Worm (Caenorhabditis elegans) whole organism, mixed stage, embryonic: ENCODE results near the gene C53A3.4.

Experiments
- M03D4.4 ChIP-seq: sonication (generic microtip); optimal IDR thresholded peaks from 2 replicates; lab custom pipeline; 2017; ENCODE audit warnings: mild to moderate bottlenecking, missing genetic modification characterization, missing compliant biosample characterization
- bed-3 ChIP-seq: fragments of 200-800 bp; sonication (Bioruptor generic); optimal IDR thresholded peaks from 3 replicates; lab custom pipeline; 2018; ENCODE audit warnings: mild to moderate bottlenecking, missing genetic modification characterization, moderate library complexity, missing compliant biosample characterization
- blmp-1 ChIP-seq: fragments of 150-350 bp; optimal IDR thresholded peaks from 2 replicates; lab custom pipeline; 2014; ENCODE audit warnings: missing biosample characterization, missing genetic modification characterization
- ceh-39 ChIP-seq: fragments of 150-350 bp; optimal IDR thresholded peaks from 2 replicates; lab custom pipeline; 2014; ENCODE audit warnings: missing biosample characterization, missing genetic modification characterization
- ceh-43 ChIP-seq: fragments of 200-800 bp; sonication (Bioruptor generic); optimal IDR thresholded peaks from 2 replicates; lab custom pipeline; 2018; ENCODE audit warnings: mild to moderate bottlenecking, missing genetic modification characterization, moderate library complexity, missing compliant biosample characterization
- ceh-83 ChIP-seq: fragments of 200-800 bp; sonication (Bioruptor generic); optimal IDR thresholded peaks from 2 replicates; lab custom pipeline; 2018; ENCODE audit warnings: mild to moderate bottlenecking, missing genetic modification characterization, missing compliant biosample characterization
- ces-1 ChIP-seq: fragments of 150-350 bp; optimal IDR thresholded peaks from 2 replicates; lab custom pipeline; 2014; ENCODE audit warnings: missing biosample characterization, missing genetic modification reagents, missing genetic modification characterization
- cnd-1 ChIP-seq: fragments of 200-800 bp; sonication (Bioruptor generic); optimal IDR thresholded peaks from 2 replicates; lab custom pipeline; 2018; ENCODE audit warnings: mild to moderate bottlenecking, missing genetic modification characterization, missing compliant biosample characterization
- drap-1 ChIP-seq: fragments of 200-800 bp; sonication (Bioruptor generic); optimal IDR thresholded peaks from 3 replicates; lab custom pipeline; 2018; ENCODE audit warnings: mild to moderate bottlenecking, missing genetic modification characterization, missing compliant biosample characterization
- elt-1 ChIP-seq: sonication (generic microtip); optimal IDR thresholded peaks from 2 replicates; lab custom pipeline; 2017; ENCODE audit warnings: missing genetic modification characterization, mild to moderate bottlenecking, missing compliant biosample characterization, antibody characterized with exemption, moderate library complexity, borderline replicate concordance; ENCODE audit not compliant: insufficient read depth
- elt-3 ChIP-seq: fragments of 150-350 bp; optimal IDR thresholded peaks from 2 replicates; lab custom pipeline; 2014; ENCODE audit warnings: missing biosample characterization, missing genetic modification characterization
- flh-1 ChIP-seq: fragments of 200-800 bp; sonication (Bioruptor generic); optimal IDR thresholded peaks from 2 replicates; lab custom pipeline; 2018; ENCODE audit warnings: mild to moderate bottlenecking, missing genetic modification characterization, moderate library complexity, missing compliant biosample characterization
- ham-2 ChIP-seq: fragments of 200-800 bp; sonication (Bioruptor generic); optimal IDR thresholded peaks from 2 replicates; lab custom pipeline; 2018; ENCODE audit warnings: mild to moderate bottlenecking, missing genetic modification characterization, missing compliant biosample characterization
- hlh-1 ChIP-seq: fragments of 150-350 bp; optimal IDR thresholded peaks from 2 replicates; lab custom pipeline; 2014; ENCODE audit warnings: missing biosample characterization, missing genetic modification reagents, missing genetic modification characterization
- lin-13 ChIP-seq: fragments of 150-350 bp; optimal IDR thresholded peaks from 2 replicates; lab custom pipeline; 2014; ENCODE audit warnings: missing biosample characterization, missing genetic modification characterization
- lin-32 ChIP-seq: fragments of 200-800 bp; sonication (Bioruptor generic); optimal IDR thresholded peaks from 2 replicates; lab custom pipeline; 2018; ENCODE audit warnings: mild to moderate bottlenecking, missing genetic modification characterization, missing compliant biosample characterization
- lsy-2 ChIP-seq: fragments of 150-350 bp; optimal IDR thresholded peaks from 2 replicates; lab custom pipeline; 2014; ENCODE audit warnings: missing biosample characterization, missing genetic modification characterization
- mab-5 ChIP-seq: fragments of 150-350 bp; optimal IDR thresholded peaks from 2 replicates; lab custom pipeline; 2014; ENCODE audit warnings: missing biosample characterization, missing genetic modification characterization
- mep-1 ChIP-seq: fragments of 150-350 bp; optimal IDR thresholded peaks from 2 replicates; lab custom pipeline; 2017; ENCODE audit warnings: missing biosample characterization, missing genetic modification reagents, missing genetic modification characterization, inconsistent platforms
- mls-2 ChIP-seq: sonication (generic microtip); optimal IDR thresholded peaks from 2 replicates; lab custom pipeline; 2016; ENCODE audit warnings: mild to moderate bottlenecking, missing genetic modification characterization, moderate library complexity, missing compliant biosample characterization
- nhr-12 ChIP-seq: fragments of 150-350 bp; optimal IDR thresholded peaks from 2 replicates; lab custom pipeline; 2014; ENCODE audit warnings: missing biosample characterization, missing genetic modification characterization
- nhr-2 ChIP-seq: fragments of 150-350 bp; optimal IDR thresholded peaks from 2 replicates; lab custom pipeline; 2014; ENCODE audit warnings: missing biosample characterization, missing genetic modification characterization
- nhr-237 ChIP-seq: fragments of 150-350 bp; optimal IDR thresholded peaks from 2 replicates; lab custom pipeline; 2014; ENCODE audit warnings: missing biosample characterization, missing genetic modification characterization
- nhr-28 ChIP-seq: fragments of 150-350 bp; optimal IDR thresholded peaks from 2 replicates; lab custom pipeline; 2014; ENCODE audit warnings: missing biosample characterization, missing genetic modification characterization
- nhr-76 ChIP-seq: sonication (generic microtip); optimal IDR thresholded peaks from 2 replicates; lab custom pipeline; 2017; ENCODE audit warnings: missing biosample characterization, missing genetic modification characterization
- pha-4 ChIP-seq: fragments of 150-350 bp; optimal IDR thresholded peaks from 2 replicates; lab custom pipeline; 2018; ENCODE audit warnings: missing biosample characterization, missing genetic modification reagents, missing genetic modification characterization
- sem-2 ChIP-seq: fragments of 200-800 bp; sonication (Bioruptor generic); optimal IDR thresholded peaks from 2 replicates; lab custom pipeline; 2018; ENCODE audit warnings: mild to moderate bottlenecking, missing genetic modification characterization, missing compliant biosample characterization
- snpc-4 ChIP-seq: fragments of 150-350 bp; optimal IDR thresholded peaks from 2 replicates; lab custom pipeline; 2014; ENCODE audit warnings: missing biosample characterization, missing genetic modification characterization
- sptf-1 ChIP-seq: sonication (generic microtip); optimal IDR thresholded peaks from 2 replicates; lab custom pipeline; 2017; ENCODE audit warnings: mild to moderate bottlenecking, missing genetic modification characterization, moderate library complexity, missing compliant biosample characterization
- tbx-8 ChIP-seq: fragments of 200-800 bp; sonication (Bioruptor generic); optimal IDR thresholded peaks from 2 replicates; lab custom pipeline; 2018; ENCODE audit warnings: mild to moderate bottlenecking, missing genetic modification characterization, moderate library complexity, missing compliant biosample characterization
- unc-120 ChIP-seq: sonication (generic microtip); optimal IDR thresholded peaks from 2 replicates; lab custom pipeline; 2017; ENCODE audit warnings: missing genetic modification characterization, missing compliant biosample characterization; ENCODE audit not compliant: poor library complexity, severe bottlenecking
- unc-39 ChIP-seq: fragments of 150-350 bp; optimal IDR thresholded peaks from 2 replicates; lab custom pipeline; 2014; ENCODE audit warnings: missing biosample characterization, missing genetic modification characterization
- unc-62 ChIP-seq: fragments of 150-350 bp; optimal IDR thresholded peaks from 2 replicates; lab custom pipeline; 2014; ENCODE audit warnings: missing biosample characterization, missing genetic modification reagents, missing genetic modification characterization
- zip-8 ChIP-seq: fragments of 150-350 bp; optimal IDR thresholded peaks from 2 replicates; lab custom pipeline; 2014; ENCODE audit warnings: missing biosample characterization, missing genetic modification characterization
- ztf-11 ChIP-seq: fragments of 150-350 bp; optimal IDR thresholded peaks from 2 replicates; lab custom pipeline; 2014; ENCODE audit warnings: missing biosample characterization, missing genetic modification characterization

C53A3.4 gene

DNA sequence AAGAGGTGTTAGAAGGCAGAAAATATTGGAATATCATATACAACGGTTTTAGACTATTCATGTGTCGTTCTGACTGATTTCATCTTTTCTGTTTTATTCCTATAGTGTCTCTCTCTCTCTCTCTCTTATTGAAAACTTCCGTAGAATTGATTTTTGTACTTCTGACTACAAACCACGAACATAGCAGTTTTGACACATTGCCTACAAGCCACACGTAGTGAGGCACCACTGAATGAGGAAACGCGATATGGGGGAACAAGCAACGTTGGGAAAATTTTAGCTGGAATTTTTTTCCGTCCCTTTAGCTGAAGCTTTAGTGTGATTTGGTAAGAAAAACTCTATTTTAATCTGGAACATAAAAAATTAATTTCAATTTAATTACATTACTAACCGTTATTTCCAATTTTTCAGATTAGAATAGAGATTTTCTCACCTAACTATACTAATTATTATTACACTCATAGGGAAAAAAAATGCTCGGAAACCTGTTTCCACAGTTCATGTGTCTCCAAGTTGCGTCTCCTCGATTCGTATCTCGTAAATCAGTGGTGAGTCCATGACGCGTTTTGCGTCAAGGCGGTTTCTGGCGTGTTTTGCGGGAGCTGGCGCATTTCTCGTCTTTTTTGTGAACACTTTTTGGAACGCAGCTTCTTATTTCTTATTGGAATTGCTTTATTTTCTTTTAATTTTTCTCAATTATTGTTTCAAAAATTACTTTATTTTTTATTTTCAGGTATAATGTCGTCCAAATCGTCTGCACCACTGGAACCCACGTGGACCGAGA lies 32.0 kb upstream of the C53A3.4 start, which contains the start of the genes nhr-142 and F44E7.9:
Gene nhr-142, minus strand, starts transcription at position 57 of the 784 bp plus-strand sequence.
Gene F44E7.9, plus strand, starts transcription at position 734 of the 784 bp plus-strand sequence.
- no peak for TF ChIP-seq tbx-8
- TF ChIP-seq bed-3 (GFP tag; lab: Kevin White, UChicago), result peak; percentile 23
- TF ChIP-seq sem-2 (GFP tag; lab: Kevin White, UChicago), result no peak
- TF ChIP-seq ham-2, result no peak
- TF ChIP-seq mls-2 (tag; lab: Kevin White, UChicago), result no peak
- no peak for TF ChIP-seq ztf-11 (tag; lab: Kevin White, UChicago)
- TF ChIP-seq nhr-28, result no peak
- peak; percentile 16 for TF ChIP-seq ceh-43 (GFP tag; lab: Kevin White, UChicago)
- peak; percentile 37 for TF ChIP-seq unc-120 (tag; lab: Kevin White, UChicago)
- TF ChIP-seq lsy-2 (tag; lab: Kevin White, UChicago), result peak; percentile 72
- TF ChIP-seq ceh-39 (tag; lab: Kevin White, UChicago), result no peak
- peak; percentile 29 for TF ChIP-seq unc-62
- TF ChIP-seq unc-39 (tag; lab: Kevin White, UChicago), result no peak
- TF ChIP-seq flh-1 (GFP tag; lab: Kevin White, UChicago), result no peak
- TF ChIP-seq blmp-1, result no peak
- TF ChIP-seq mab-5 (tag; lab: Kevin White, UChicago), result no peak
- no peak for TF ChIP-seq zip-8 (tag; lab: Kevin White, UChicago)
- TF ChIP-seq pha-4, result peak; percentile 36
- no peak for TF ChIP-seq hlh-1 (tag; lab: Kevin White, UChicago)
- peak; percentile 4 for TF ChIP-seq cnd-1 (tag; lab: Kevin White, UChicago)
- TF ChIP-seq lin-13 (tag; lab: Kevin White, UChicago), result peak; percentile 83
- no peak for TF ChIP-seq nhr-2 (tag; lab: Kevin White, UChicago)
- TF ChIP-seq nhr-237, result peak; percentile 47
- no peak for TF ChIP-seq elt-3 (tag; lab: Kevin White, UChicago)
- TF ChIP-seq M03D4.4 (tag; lab: Kevin White, UChicago), result peak; percentile 50
- TF ChIP-seq ces-1, result peak; percentile 49
- TF ChIP-seq snpc-4 (tag; lab: Kevin White, UChicago), result no peak
- TF ChIP-seq mep-1 (tag; lab: Kevin White, UChicago), result peak; percentile 80
- peak; percentile 71 for TF ChIP-seq drap-1 (GFP tag; lab: Kevin White, UChicago)
- TF ChIP-seq sptf-1 (tag; lab: Kevin White, UChicago), result peak; percentile 77
- TF ChIP-seq nhr-76 (tag; lab: Kevin White, UChicago), result no peak
- no peak for TF ChIP-seq ceh-83 (GFP tag; lab: Kevin White, UChicago)
- no peak for TF ChIP-seq elt-1 (tag; lab: Kevin White, UChicago)
- TF ChIP-seq lin-32 (GFP tag; lab: Kevin White, UChicago), result no peak
- TF ChIP-seq nhr-12, result no peak

DNA sequence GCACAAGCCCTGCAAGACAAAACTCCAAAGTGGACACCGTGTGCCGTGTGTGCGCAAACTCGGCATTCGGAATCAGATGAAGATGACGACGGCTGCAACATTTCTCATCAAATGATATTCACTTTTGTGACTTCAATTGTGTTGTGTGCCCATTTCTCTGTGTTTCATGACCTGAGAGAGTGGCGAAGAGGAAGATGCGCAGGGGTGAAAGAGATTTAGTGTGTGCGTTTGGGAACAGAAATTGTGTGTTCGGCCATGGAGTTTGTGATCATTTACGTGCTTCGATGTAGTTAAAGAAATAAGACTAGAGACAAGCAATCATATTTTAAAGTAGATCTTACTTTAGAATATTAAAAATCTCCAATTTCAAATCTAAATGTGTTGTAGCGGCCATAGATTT lies 30.0 kb upstream of the C53A3.4 start:
- no peak for TF ChIP-seq bed-3 (GFP tag; lab: Kevin White, UChicago)
- TF ChIP-seq ces-1, result no peak
- TF ChIP-seq unc-62, result no peak
- no peak for TF ChIP-seq pha-4
- no peak for TF ChIP-seq tbx-8
- TF ChIP-seq ztf-11 (tag; lab: Kevin White, UChicago), result no peak
- no peak for TF ChIP-seq lsy-2 (tag; lab: Kevin White, UChicago)
- no peak for TF ChIP-seq drap-1 (GFP tag; lab: Kevin White, UChicago)
- no peak for TF ChIP-seq blmp-1
- no peak for TF ChIP-seq unc-39 (tag; lab: Kevin White, UChicago)
- TF ChIP-seq elt-3 (tag; lab: Kevin White, UChicago), result no peak
- TF ChIP-seq snpc-4 (tag; lab: Kevin White, UChicago), result no peak
- no peak for TF ChIP-seq flh-1 (GFP tag; lab: Kevin White, UChicago)
- no peak for TF ChIP-seq nhr-28
- TF ChIP-seq, all 35 proteins: peak for 0

ce11 chrV:5785372-5785771 lies 26.7 kb upstream of the C53A3.4 start, which contains the start of gene F44E7.7:
Gene F44E7.7 (minus strand): TSS chrV:5785472.
- TF ChIP-seq ztf-11 (tag; lab: Kevin White, UChicago), result no peak
